Fruit fly (Drosophila melanogaster): ENCODE results near the gene L2HGDH.

L2HGDH gene

DNA sequence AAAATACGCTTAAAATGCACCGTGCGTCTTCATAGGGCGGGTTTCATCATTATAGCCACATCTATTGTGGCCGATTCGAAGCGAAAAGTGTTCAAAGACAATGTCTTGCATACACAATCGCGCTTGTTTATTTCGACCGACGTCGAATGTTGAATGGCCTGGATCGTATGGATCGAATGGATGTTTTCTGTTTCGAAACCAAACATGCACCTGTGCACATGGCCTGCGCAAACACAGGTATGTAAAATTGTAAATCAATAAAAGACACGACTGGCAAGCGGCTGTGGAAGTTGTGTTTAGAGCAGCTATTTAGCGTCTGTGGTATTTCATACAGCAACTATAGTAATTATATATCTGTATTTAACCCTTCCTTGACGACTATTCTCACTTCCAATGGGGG, 7.2 kb upstream of the L2HGDH start:
- no peak for TF ChIP-seq CG7101 (tag; optimal IDR thresholded peaks at IDR 0.05)
- no peak for TF ChIP-seq CG5204 (GFP tag; optimal IDR thresholded peaks at IDR 0.05)
- no peak for TF ChIP-seq kay (GFP tag; ENCODE audit: borderline replicate concordance)
- TF ChIP-seq Mnt (GFP tag; optimal IDR thresholded peaks at IDR 0.05) = no peak
- TF ChIP-seq tj (GFP tag; optimal IDR thresholded peaks at IDR 0.05) = no peak
- TF ChIP-seq CG12768 (GFP tag; optimal IDR thresholded peaks at IDR 0.05) = no peak
- TF ChIP-seq cnc (optimal IDR thresholded peaks at IDR 0.05) = no peak
- no peak for TF ChIP-seq CG11617 (GFP tag; optimal IDR thresholded peaks at IDR 0.05)
- no peak for TF ChIP-seq toe (GFP tag; optimal IDR thresholded peaks at IDR 0.05)
- no peak for TF ChIP-seq Crg-1 (GFP tag; optimal IDR thresholded peaks at IDR 0.05)
- no peak for TF ChIP-seq CG7045 (GFP tag; optimal IDR thresholded peaks at IDR 0.05)
- TF ChIP-seq Clk (GFP tag; optimal IDR thresholded peaks at IDR 0.05) = no peak
- TF ChIP-seq Hr96 (GFP tag; optimal IDR thresholded peaks at IDR 0.05) = no peak
- no peak for TF ChIP-seq ovo (GFP tag; optimal IDR thresholded peaks at IDR 0.05)
- TF ChIP-seq cic (GFP tag; optimal IDR thresholded peaks at IDR 0.05) = no peak
- TF ChIP-seq CG14711 (tag; optimal IDR thresholded peaks at IDR 0.05) = no peak
- no peak for TF ChIP-seq CG1620 (GFP tag; optimal IDR thresholded peaks at IDR 0.05)
- no peak for TF ChIP-seq pad (GFP tag; optimal IDR thresholded peaks at IDR 0.05)

- no peak for TF ChIP-seq Clk (GFP tag; optimal IDR thresholded peaks at IDR 0.05)
- no peak for TF ChIP-seq CG14711 (tag; optimal IDR thresholded peaks at IDR 0.05)
- TF ChIP-seq tj (GFP tag; optimal IDR thresholded peaks at IDR 0.05) = no peak
- no peak for TF ChIP-seq Mnt (GFP tag; optimal IDR thresholded peaks at IDR 0.05)
- TF ChIP-seq CG7045 (GFP tag; optimal IDR thresholded peaks at IDR 0.05) = no peak
- TF ChIP-seq cnc (optimal IDR thresholded peaks at IDR 0.05) = no peak
- TF ChIP-seq toe (GFP tag; optimal IDR thresholded peaks at IDR 0.05) = no peak
- no peak for TF ChIP-seq CG7101 (tag; optimal IDR thresholded peaks at IDR 0.05)
- TF ChIP-seq Crg-1 (GFP tag; optimal IDR thresholded peaks at IDR 0.05) = no peak
- no peak for TF ChIP-seq cic (GFP tag; optimal IDR thresholded peaks at IDR 0.05)
- no peak for TF ChIP-seq kay (GFP tag; ENCODE audit: borderline replicate concordance)
- TF ChIP-seq CG5204 (GFP tag; optimal IDR thresholded peaks at IDR 0.05) = no peak
- no peak for TF ChIP-seq ovo (GFP tag; optimal IDR thresholded peaks at IDR 0.05)
- TF ChIP-seq bab1 (GFP tag; optimal IDR thresholded peaks at IDR 0.05) = no peak
- TF ChIP-seq CG33017 (tag; optimal IDR thresholded peaks at IDR 0.05) = no peak
- TF ChIP-seq CG1620 (GFP tag; optimal IDR thresholded peaks at IDR 0.05) = no peak
- TF ChIP-seq pad (GFP tag; optimal IDR thresholded peaks at IDR 0.05) = no peak
- TF ChIP-seq Hr96 (GFP tag; optimal IDR thresholded peaks at IDR 0.05) = no peak
- no peak for TF ChIP-seq CG12768 (GFP tag; optimal IDR thresholded peaks at IDR 0.05)
- no peak for TF ChIP-seq CG11617 (GFP tag; optimal IDR thresholded peaks at IDR 0.05)
These were observed 6.7 kb upstream of the L2HGDH start for dm6 chr2L:18980982-18981381.

dm6 chr2L:18979407-18979806, 5.2 kb upstream of the L2HGDH start:
- TF ChIP-seq Mnt (GFP tag; optimal IDR thresholded peaks at IDR 0.05) (no peak), pad (GFP tag; optimal IDR thresholded peaks at IDR 0.05) (no peak)

dm6 chr2L:18978923-18979322, 4.7 kb upstream of the L2HGDH start:
- no peak for TF ChIP-seq Mnt (GFP tag; optimal IDR thresholded peaks at IDR 0.05)

DNA sequence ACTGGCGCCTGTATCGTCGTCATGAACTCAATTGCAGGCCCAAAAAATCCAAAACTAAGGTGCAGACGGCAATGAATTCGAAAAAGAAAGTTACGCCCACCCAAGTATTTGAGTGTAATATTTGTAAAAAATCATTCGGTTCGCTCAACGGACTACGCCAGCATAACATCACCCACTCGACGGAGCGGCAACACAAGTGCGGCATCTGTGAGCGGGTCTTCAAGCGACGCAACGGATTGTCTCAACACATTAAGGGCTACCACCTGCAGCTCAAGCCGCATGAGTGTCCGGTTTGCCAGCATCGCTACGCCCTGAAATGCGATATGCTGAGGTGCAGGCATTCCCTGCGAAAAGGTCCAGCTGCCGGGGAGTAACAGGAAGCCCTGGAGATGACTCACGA, 2.5 kb upstream of the L2HGDH start:
- no peak for TF ChIP-seq CG33017 (tag; optimal IDR thresholded peaks at IDR 0.05)
- TF ChIP-seq Hr96 (GFP tag; optimal IDR thresholded peaks at IDR 0.05) = no peak
- no peak for TF ChIP-seq cic (GFP tag; optimal IDR thresholded peaks at IDR 0.05)
- TF ChIP-seq ovo (GFP tag; optimal IDR thresholded peaks at IDR 0.05) = no peak
- TF ChIP-seq CG7045 (GFP tag; optimal IDR thresholded peaks at IDR 0.05) = no peak
- no peak for TF ChIP-seq CG1620 (GFP tag; optimal IDR thresholded peaks at IDR 0.05)
- TF ChIP-seq Clk (GFP tag; optimal IDR thresholded peaks at IDR 0.05) = no peak
- no peak for TF ChIP-seq kay (GFP tag; ENCODE audit: borderline replicate concordance)
- no peak for TF ChIP-seq CG14711 (tag; optimal IDR thresholded peaks at IDR 0.05)
- no peak for TF ChIP-seq Crg-1 (GFP tag; optimal IDR thresholded peaks at IDR 0.05)
- TF ChIP-seq toe (GFP tag; optimal IDR thresholded peaks at IDR 0.05) = no peak
- TF ChIP-seq cnc (optimal IDR thresholded peaks at IDR 0.05) = no peak
- TF ChIP-seq CG12768 (GFP tag; optimal IDR thresholded peaks at IDR 0.05) = no peak
- TF ChIP-seq bab1 (GFP tag; optimal IDR thresholded peaks at IDR 0.05) = no peak
- TF ChIP-seq pad (GFP tag; optimal IDR thresholded peaks at IDR 0.05) = no peak
- no peak for TF ChIP-seq CG11617 (GFP tag; optimal IDR thresholded peaks at IDR 0.05)

DNA sequence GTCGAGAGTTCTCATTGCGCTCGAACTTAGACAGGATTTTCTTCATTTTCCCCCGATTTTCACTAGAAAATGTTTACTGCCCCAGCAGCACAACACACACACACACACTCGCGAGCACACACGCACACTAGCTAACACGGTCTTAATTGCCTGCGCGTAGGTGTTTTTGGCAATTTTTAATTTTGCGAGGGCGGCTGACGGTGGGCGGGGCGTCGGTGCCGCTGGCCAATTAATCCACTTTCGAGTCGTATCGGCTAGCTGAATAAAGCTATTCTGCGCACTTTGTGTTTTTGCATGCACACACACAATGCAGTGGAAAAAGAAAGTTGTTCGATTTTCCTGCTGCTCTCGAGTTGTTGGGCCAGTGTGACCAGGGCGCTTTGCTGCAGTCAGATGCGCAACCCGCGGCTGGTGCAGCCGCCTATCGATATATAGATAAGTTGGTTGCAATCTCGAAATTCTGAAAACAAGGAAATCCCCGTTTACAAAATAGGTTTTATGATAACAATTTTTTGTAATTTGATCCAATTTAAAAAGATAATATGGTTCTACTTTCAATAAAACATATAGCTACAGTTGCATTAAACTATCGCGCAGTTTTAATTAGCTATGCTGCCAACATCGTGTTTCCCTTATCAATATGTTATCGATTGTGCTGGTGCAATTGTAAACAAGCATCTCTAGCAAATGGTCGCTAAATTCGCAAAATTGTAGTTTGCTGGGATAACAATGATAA, 5.7 kb downstream of the L2HGDH start, which contains the start of the genes Nak and Tango6:
Nak (minus strand) TSS at position 375 of the 736 bp plus-strand sequence.
Tango6 (plus strand) TSS at position 659 of the 736 bp plus-strand sequence.
- TF ChIP-seq CG5204 (GFP tag; optimal IDR thresholded peaks at IDR 0.05) (peak; percentile 53), toe (GFP tag; optimal IDR thresholded peaks at IDR 0.05) (peak; percentile 63), kay (GFP tag; ENCODE audit: borderline replicate concordance) (no peak), CG7045 (GFP tag; optimal IDR thresholded peaks at IDR 0.05) (peak; percentile 40), CG7101 (tag; optimal IDR thresholded peaks at IDR 0.05) (peak; percentile 55), CG11617 (GFP tag; optimal IDR thresholded peaks at IDR 0.05) (peak; percentile 53), cnc (optimal IDR thresholded peaks at IDR 0.05) (no peak), CG33017 (tag; optimal IDR thresholded peaks at IDR 0.05) (peak; percentile 41), CG14711 (tag; optimal IDR thresholded peaks at IDR 0.05) (peak; percentile 46), Mnt (GFP tag; optimal IDR thresholded peaks at IDR 0.05) (peak; percentile 71), tj (GFP tag; optimal IDR thresholded peaks at IDR 0.05) (peak; percentile 49), Hr96 (GFP tag; optimal IDR thresholded peaks at IDR 0.05) (peak; percentile 67), bab1 (GFP tag; optimal IDR thresholded peaks at IDR 0.05) (peak; percentile 63), CG12768 (GFP tag; optimal IDR thresholded peaks at IDR 0.05) (no peak), Clk (GFP tag; optimal IDR thresholded peaks at IDR 0.05) (no peak), pad (GFP tag; optimal IDR thresholded peaks at IDR 0.05) (peak; percentile 44), ovo (GFP tag; optimal IDR thresholded peaks at IDR 0.05) (no peak), Crg-1 (GFP tag; optimal IDR thresholded peaks at IDR 0.05) (peak; percentile 48), cic (GFP tag; optimal IDR thresholded peaks at IDR 0.05) (peak; percentile 13), CG1620 (GFP tag; optimal IDR thresholded peaks at IDR 0.05) (peak; percentile 58)
